Worm (Caenorhabditis elegans) whole organism, young adult: ENCODE measurements around the gene srh-216.

Source experiments
- B0035.1 ChIP-seq: sonication (generic microtip); optimal IDR thresholded peaks from 2 replicates; lab custom pipeline; 2016; ENCODE audit warnings: missing genetic modification characterization, mild to moderate bottlenecking, missing compliant biosample characterization, missing genotype, missing genetic modification reagents
- C17E4.6 ChIP-seq: fragments of 200-800 bp; sonication (Bioruptor generic); IDR thresholded peaks from 2 replicates; pipeline ENCODE4 v1.3.6; 2022; ENCODE audit warnings: missing genetic modification reagents, missing genetic modification characterization, missing compliant biosample characterization
- F23B12.7 ChIP-seq: sonication (generic microtip); optimal IDR thresholded peaks from 2 replicates; lab custom pipeline; 2017; ENCODE audit warnings: missing genetic modification characterization, mild to moderate bottlenecking, missing compliant biosample characterization, antibody characterized with exemption, moderate library complexity; ENCODE audit not compliant: insufficient read depth
- F55B11.4 ChIP-seq: sonication (generic microtip); optimal IDR thresholded peaks from 2 replicates; lab custom pipeline; 2016; ENCODE audit warnings: missing compliant biosample characterization, missing genetic modification characterization, borderline replicate concordance; ENCODE audit not compliant: insufficient read depth
- K11D2.4 ChIP-seq: fragments of 200-800 bp; sonication (Bioruptor generic); IDR thresholded peaks from 2 replicates; pipeline ENCODE4 v1.3.6; 2022; ENCODE audit warnings: missing genetic modification reagents, missing genetic modification characterization, missing compliant biosample characterization
- T07F8.4 ChIP-seq: sonication (generic microtip); optimal IDR thresholded peaks from 2 replicates; lab custom pipeline; 2016; ENCODE audit warnings: mild to moderate bottlenecking, missing genetic modification characterization, moderate library complexity, missing compliant biosample characterization
- Y53G8AR.9 ChIP-seq: fragments of 200-800 bp; sonication (Bioruptor generic); conservative IDR thresholded peaks from 2 replicates; pipeline ENCODE4 v1.3.6; 2022; ENCODE audit warnings: missing genetic modification reagents, missing genetic modification characterization, missing compliant biosample characterization
- Y79H2A.3 ChIP-seq: fragments of 200-800 bp; sonication (Bioruptor generic); conservative IDR thresholded peaks from 2 replicates; pipeline ENCODE4 v1.3.6; 2022; ENCODE audit warnings: missing genetic modification reagents, missing genetic modification characterization, missing compliant biosample characterization
- ZK185.1 ChIP-seq: sonication (generic microtip); optimal IDR thresholded peaks from 2 replicates; lab custom pipeline; 2016; ENCODE audit warnings: mild to moderate bottlenecking, missing genetic modification characterization, missing compliant biosample characterization; ENCODE audit not compliant: poor library complexity, severe bottlenecking
- aptf-2 ChIP-seq: fragments of 200-800 bp; sonication (Bioruptor generic); conservative IDR thresholded peaks from 2 replicates; pipeline ENCODE4 v1.3.6; 2022; ENCODE audit warnings: missing genetic modification reagents, missing genetic modification characterization, missing compliant biosample characterization
- ccch-3 ChIP-seq: fragments of 200-800 bp; sonication (Bioruptor generic); optimal IDR thresholded peaks from 2 replicates; lab custom pipeline; 2018; ENCODE audit warnings: mild to moderate bottlenecking, missing genetic modification characterization, missing compliant biosample characterization
- cebp-2 ChIP-seq: fragments of 200-800 bp; sonication (Bioruptor generic); IDR thresholded peaks from 2 replicates; pipeline ENCODE4 v1.3.6; 2022; ENCODE audit warnings: missing genetic modification characterization, missing compliant biosample characterization
- ceh-58 ChIP-seq: fragments of 200-800 bp; sonication (Bioruptor generic); IDR thresholded peaks from 2 replicates; pipeline ENCODE4 v1.3.6; 2022; ENCODE audit warnings: missing genetic modification characterization, missing compliant biosample characterization
- egrh-3 ChIP-seq: fragments of 200-800 bp; sonication (Bioruptor generic); IDR thresholded peaks from 2 replicates; pipeline ENCODE4 v1.3.6; 2022; ENCODE audit warnings: missing genetic modification reagents, missing genetic modification characterization, missing compliant biosample characterization
- gei-17 ChIP-seq: fragments of 200-800 bp; sonication (Bioruptor generic); optimal IDR thresholded peaks from 2 replicates; lab custom pipeline; 2018; ENCODE audit warnings: mild to moderate bottlenecking, missing genetic modification characterization, missing compliant biosample characterization
- hmg-1.2 ChIP-seq: fragments of 200-800 bp; sonication (Bioruptor generic); IDR thresholded peaks from 2 replicates; pipeline ENCODE4 v1.3.6; 2022; ENCODE audit warnings: missing genetic modification reagents, missing genetic modification characterization, missing compliant biosample characterization
- lag-1 ChIP-seq: fragments of 200-800 bp; sonication (Bioruptor generic); IDR thresholded peaks from 2 replicates; pipeline ENCODE4 v1.3.6; 2022; ENCODE audit warnings: missing genetic modification reagents, missing genetic modification characterization, missing compliant biosample characterization
- let-526 ChIP-seq: fragments of 200-800 bp; sonication (Bioruptor generic); IDR thresholded peaks from 2 replicates; pipeline ENCODE4 v1.3.6; 2022; ENCODE audit warnings: missing genetic modification reagents, missing genetic modification characterization, missing compliant biosample characterization
- lsl-1 ChIP-seq: fragments of 200-800 bp; sonication (Bioruptor generic); optimal IDR thresholded peaks from 2 replicates; lab custom pipeline; 2018; ENCODE audit warnings: mild to moderate bottlenecking, missing genetic modification characterization, moderate library complexity, missing compliant biosample characterization
- madf-6 ChIP-seq: fragments of 200-800 bp; sonication (Bioruptor generic); IDR thresholded peaks from 2 replicates; pipeline ENCODE4 v1.3.6; 2022; ENCODE audit warnings: missing genetic modification reagents, missing genetic modification characterization, missing compliant biosample characterization
- madf-8 ChIP-seq: fragments of 200-800 bp; sonication (Bioruptor generic); conservative IDR thresholded peaks from 2 replicates; pipeline ENCODE4 v1.3.6; 2022; ENCODE audit warnings: missing genetic modification reagents, missing genetic modification characterization, missing compliant biosample characterization
- mcd-1 ChIP-seq: fragments of 200-800 bp; sonication (Bioruptor generic); IDR thresholded peaks from 2 replicates; pipeline ENCODE4 v1.3.6; 2022; ENCODE audit warnings: missing genetic modification reagents, missing genetic modification characterization, missing compliant biosample characterization
- pbrm-1 ChIP-seq: fragments of 200-800 bp; sonication (Bioruptor generic); IDR thresholded peaks from 2 replicates; pipeline ENCODE4 v1.3.6; 2022; ENCODE audit warnings: missing genetic modification reagents, missing genetic modification characterization, missing compliant biosample characterization
- pha-4 ChIP-seq: fragments of 150-350 bp; sonication (generic microtip); optimal IDR thresholded peaks from 2 replicates; lab custom pipeline; 2014; ENCODE audit warnings: missing biosample characterization, missing genetic modification reagents, missing genetic modification characterization
- sdz-38 ChIP-seq: sonication (generic microtip); optimal IDR thresholded peaks from 2 replicates; lab custom pipeline; 2016; ENCODE audit warnings: missing genotype, missing genetic modification characterization, missing compliant biosample characterization
- sea-2 ChIP-seq: fragments of 200-800 bp; sonication (Bioruptor generic); IDR thresholded peaks from 2 replicates; pipeline ENCODE4 v1.3.6; 2022; ENCODE audit warnings: missing genetic modification characterization, missing compliant biosample characterization
- snpc-1.1 ChIP-seq: sonication (generic microtip); optimal IDR thresholded peaks from 2 replicates; lab custom pipeline; 2017; ENCODE audit warnings: missing genetic modification characterization, mild to moderate bottlenecking, missing compliant biosample characterization, antibody characterized with exemption, moderate library complexity, missing genotype, missing genetic modification reagents; ENCODE audit not compliant: insufficient read depth
- snpc-3.4 ChIP-seq: sonication (generic microtip); optimal IDR thresholded peaks from 2 replicates; lab custom pipeline; 2017; ENCODE audit warnings: missing genetic modification characterization, mild to moderate bottlenecking, missing compliant biosample characterization, antibody characterized with exemption, moderate library complexity, missing genotype, missing genetic modification reagents
- unc-62 ChIP-seq: fragments of 150-350 bp; optimal IDR thresholded peaks from 2 replicates; lab custom pipeline; 2014; ENCODE audit warnings: missing biosample characterization, missing genetic modification reagents, missing genetic modification characterization
- xnd-1 ChIP-seq: sonication (generic microtip); optimal IDR thresholded peaks from 2 replicates; lab custom pipeline; 2016; ENCODE audit warnings: missing genotype, missing genetic modification reagents, missing genetic modification characterization, missing compliant biosample characterization
- ztf-26 ChIP-seq: sonication (generic microtip); optimal IDR thresholded peaks from 2 replicates; lab custom pipeline; 2017; ENCODE audit warnings: missing genetic modification characterization, missing compliant biosample characterization

Gene srh-216

DNA sequence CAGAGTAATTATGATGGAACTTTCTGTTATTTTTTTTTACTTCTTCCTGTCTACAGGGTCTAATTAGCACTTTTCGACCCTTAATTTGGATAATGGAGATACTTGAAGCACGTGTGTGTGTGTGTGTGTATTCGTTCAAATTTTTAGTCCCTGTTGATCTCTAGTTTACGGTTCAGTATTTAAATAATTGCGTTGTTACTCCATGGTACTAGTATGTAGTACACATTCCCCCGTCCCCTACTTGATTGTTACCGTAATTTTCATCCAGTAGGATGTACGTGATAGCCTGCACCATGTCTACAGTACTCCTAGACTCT, 48.1 kb downstream of the srh-216 start:
- TF ChIP-seq Y79H2A.3 (GFP tag; lab: Robert Waterston, UW) = no peak
- no peak for TF ChIP-seq unc-62 (GFP tag; lab: Kevin White, UChicago)
- TF ChIP-seq ccch-3 (GFP tag; lab: Kevin White, UChicago) = no peak
- no peak for TF ChIP-seq sdz-38 (tag; lab: Kevin White, UChicago)
- TF ChIP-seq xnd-1 = no peak
- no peak for TF ChIP-seq egrh-3 (GFP tag; lab: Robert Waterston, UW)
- TF ChIP-seq snpc-3.4 = no peak
- no peak for TF ChIP-seq aptf-2
- no peak for TF ChIP-seq madf-6 (GFP tag; lab: Robert Waterston, UW)
- TF ChIP-seq Y53G8AR.9 = no peak
- TF ChIP-seq pha-4 = no peak
- no peak for TF ChIP-seq C17E4.6 (GFP tag; lab: Robert Waterston, UW)
- no peak for TF ChIP-seq F23B12.7 (tag; lab: Kevin White, UChicago)
- no peak for TF ChIP-seq pbrm-1 (GFP tag; lab: Robert Waterston, UW)
- TF ChIP-seq lag-1 = no peak
- no peak for TF ChIP-seq sea-2 (GFP tag; lab: Robert Waterston, UW)
- no peak for TF ChIP-seq ceh-58 (GFP tag; lab: Robert Waterston, UW)
- TF ChIP-seq mcd-1 = no peak

DNA sequence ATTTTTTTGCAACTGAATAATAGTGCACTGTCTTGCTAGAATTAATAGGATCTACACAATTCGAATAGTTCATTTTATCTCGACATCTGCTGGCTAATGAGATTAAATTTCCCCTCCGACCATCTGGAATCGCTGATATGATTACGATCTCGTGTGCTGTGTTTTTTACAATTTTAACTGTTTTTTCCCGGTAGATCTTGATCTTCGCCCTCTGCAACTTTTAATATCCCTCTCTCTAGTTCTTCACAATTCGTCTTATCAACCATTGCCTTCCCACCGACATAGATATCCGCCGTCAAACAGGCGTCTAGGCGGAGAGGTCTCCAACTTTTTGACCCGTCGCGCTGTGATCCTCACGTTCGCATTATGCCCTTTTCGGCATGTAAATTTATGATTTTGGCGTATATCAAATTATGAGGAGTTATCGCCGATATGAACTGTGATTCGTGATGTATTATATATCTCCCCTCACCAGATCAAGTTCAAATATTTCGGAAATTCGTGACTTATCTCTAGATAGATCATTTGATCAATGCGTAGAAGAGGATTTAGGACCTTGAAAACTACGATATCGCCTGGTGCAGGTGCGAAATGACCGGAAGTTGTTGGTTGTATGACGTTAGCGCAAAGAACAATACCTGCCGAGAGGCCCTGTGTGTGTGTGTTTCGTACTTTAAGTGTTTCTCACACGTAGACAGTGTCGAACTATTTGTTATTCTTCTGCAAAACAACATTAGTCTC, 48.7 kb downstream of the srh-216 start:
- TF ChIP-seq madf-6 (GFP tag; lab: Robert Waterston, UW) (no peak), cebp-2 (GFP tag; lab: Robert Waterston, UW) (no peak), snpc-1.1 (tag; lab: Kevin White, UChicago) (no peak), ZK185.1 (no peak), F55B11.4 (tag; lab: Kevin White, UChicago) (no peak), let-526 (no peak), B0035.1 (tag; lab: Kevin White, UChicago) (no peak), lsl-1 (GFP tag; lab: Kevin White, UChicago) (no peak), T07F8.4 (tag; lab: Kevin White, UChicago) (no peak), K11D2.4 (no peak), madf-8 (GFP tag; lab: Robert Waterston, UW) (no peak), gei-17 (GFP tag; lab: Kevin White, UChicago) (no peak), ztf-26 (no peak), C17E4.6 (GFP tag; lab: Robert Waterston, UW) (no peak), hmg-1.2 (GFP tag; lab: Robert Waterston, UW) (no peak)
